Fruit fly (Drosophila melanogaster): ENCODE measurements around the gene CG7251.

- TF ChIP-seq CG8478 (optimal IDR thresholded peaks at IDR 0.05) (no peak), CTCF (optimal IDR thresholded peaks at IDR 0.05) (peak in 1 of 2 experiments; percentile 56)
Measured at dm6 chr2L:5623727-5624407, 35.7 kb upstream of the CG7251 start, which contains the start of gene Cyp6a16.

All from S2 (cell line).